Worm (Caenorhabditis elegans) whole organism, L1 larva: ENCODE results near the gene msp-63.

Experiments used
- C04F5.9 ChIP-seq: sonication (generic microtip); optimal IDR thresholded peaks from 2 replicates; lab custom pipeline; 2016; ENCODE audit warnings: missing genetic modification characterization, missing compliant biosample characterization
- C16A3.4 ChIP-seq: fragments of 150-350 bp; optimal IDR thresholded peaks from 2 replicates; lab custom pipeline; 2014; ENCODE audit warnings: missing biosample characterization, missing genetic modification characterization
- C34B4.2 ChIP-seq: sonication (generic microtip); optimal IDR thresholded peaks from 2 replicates; lab custom pipeline; 2017; ENCODE audit warnings: mild to moderate bottlenecking, missing genetic modification characterization, missing compliant biosample characterization
- F16B12.6 ChIP-seq: fragments of 150-350 bp; optimal IDR thresholded peaks from 2 replicates; lab custom pipeline; 2014; ENCODE audit warnings: missing biosample characterization, missing genetic modification characterization
- Y116A8C.19 ChIP-seq: sonication (generic microtip); optimal IDR thresholded peaks from 2 replicates; lab custom pipeline; 2016; ENCODE audit warnings: missing compliant biosample characterization, missing genetic modification characterization, borderline replicate concordance
- aha-1 ChIP-seq: fragments of 150-350 bp; optimal IDR thresholded peaks from 2 replicates; lab custom pipeline; 2014; ENCODE audit warnings: missing biosample characterization, missing genetic modification characterization
- alr-1 ChIP-seq: fragments of 200-800 bp; sonication (Bioruptor generic); optimal IDR thresholded peaks from 2 replicates; lab custom pipeline; 2018; ENCODE audit warnings: borderline replicate concordance, mild to moderate bottlenecking, missing genetic modification characterization, missing compliant biosample characterization
- aly-2 ChIP-seq: fragments of 150-350 bp; optimal IDR thresholded peaks from 2 replicates; lab custom pipeline; 2014; ENCODE audit warnings: missing biosample characterization, missing genetic modification characterization
- ama-1 ChIP-seq: fragments of 150-350 bp; optimal IDR thresholded peaks from 2 replicates; lab custom pipeline; 2014
- ceh-63 ChIP-seq: fragments of 200-800 bp; sonication (Bioruptor generic); optimal IDR thresholded peaks from 2 replicates; lab custom pipeline; 2018; ENCODE audit warnings: mild to moderate bottlenecking, missing genetic modification characterization, missing compliant biosample characterization
- ceh-8 ChIP-seq: fragments of 200-800 bp; sonication (Bioruptor generic); optimal IDR thresholded peaks from 2 replicates; lab custom pipeline; 2018; ENCODE audit warnings: mild to moderate bottlenecking, missing genetic modification characterization, moderate library complexity, missing compliant biosample characterization
- ceh-88 ChIP-seq: fragments of 200-800 bp; sonication (Bioruptor generic); IDR thresholded peaks from 2 replicates; pipeline ENCODE4 v1.3.6; 2022; ENCODE audit warnings: missing genetic modification characterization, missing compliant biosample characterization
- dpl-1 ChIP-seq, 3 experiments: fragments of 150-350 bp in 2 of 3; sonication (generic microtip) in 1 of 3; optimal IDR thresholded peaks; 2 replicates each; lab custom pipeline; 2014 to 2017; ENCODE audit warnings: missing biosample characterization in 3 of 3, missing genetic modification characterization in 3 of 3, missing genetic modification reagents in 3 of 3
- dsc-1 ChIP-seq: sonication (generic microtip); optimal IDR thresholded peaks from 2 replicates; lab custom pipeline; 2016; ENCODE audit warnings: mild to moderate bottlenecking, missing genetic modification characterization, missing compliant biosample characterization
- efl-1 ChIP-seq, 4 experiments: fragments of 150-350 bp; optimal IDR thresholded peaks in 3 of 4; peaks in 1 of 4; 1 replicate in 1 of 4; 2 replicates in 3 of 4; lab custom pipeline; 2014; ENCODE audit warnings: missing biosample characterization in 2 of 4, missing genetic modification characterization in 2 of 4, missing genetic modification reagents in 2 of 4
- efl-3 ChIP-seq: fragments of 200-800 bp; sonication (Bioruptor generic); optimal IDR thresholded peaks from 2 replicates; lab custom pipeline; 2018; ENCODE audit warnings: mild to moderate bottlenecking, missing genetic modification characterization, missing compliant biosample characterization
- egl-13 ChIP-seq: sonication (generic microtip); optimal IDR thresholded peaks from 2 replicates; lab custom pipeline; 2016; ENCODE audit warnings: missing genotype, missing genetic modification reagents, missing genetic modification characterization, missing compliant biosample characterization
- egl-27 ChIP-seq, 2 experiments: fragments of 150-350 bp in 1 of 2; sonication (generic microtip); optimal IDR thresholded peaks; 3 replicates each; lab custom pipeline; 2017 to 2018; ENCODE audit warnings: missing biosample characterization in 2 of 2, missing genetic modification characterization in 2 of 2, missing genetic modification reagents in 2 of 2
- elt-2 ChIP-seq: sonication (generic microtip); optimal IDR thresholded peaks from 2 replicates; lab custom pipeline; 2016; ENCODE audit warnings: missing genetic modification characterization, mild to moderate bottlenecking, inconsistent platforms, missing compliant biosample characterization, missing genetic modification reagents
- elt-3 ChIP-seq, 6 experiments: fragments of 150-350 bp in 1 of 6; sonication (generic microtip); optimal IDR thresholded peaks; 2 replicates each; lab custom pipeline; 2017 to 2018; ENCODE audit warnings: missing biosample characterization in 6 of 6, missing genetic modification characterization in 6 of 6, inconsistent platforms in 1 of 6
- ets-5 ChIP-seq: fragments of 200-800 bp; sonication (Bioruptor generic); IDR thresholded peaks from 2 replicates; pipeline ENCODE4 v1.3.6; 2022; ENCODE audit warnings: missing genetic modification characterization, missing compliant biosample characterization
- fkh-10 ChIP-seq: sonication (generic microtip); optimal IDR thresholded peaks from 2 replicates; lab custom pipeline; 2017; ENCODE audit warnings: missing biosample characterization, missing genetic modification reagents, missing genetic modification characterization
- fkh-8 ChIP-seq: sonication (generic microtip); optimal IDR thresholded peaks from 2 replicates; lab custom pipeline; 2016; ENCODE audit warnings: mild to moderate bottlenecking, missing genetic modification characterization, missing compliant biosample characterization
- fos-1 ChIP-seq: fragments of 150-350 bp; optimal IDR thresholded peaks from 2 replicates; lab custom pipeline; 2014; ENCODE audit warnings: missing biosample characterization, missing genetic modification characterization
- hlh-17 ChIP-seq: fragments of 200-800 bp; sonication (Bioruptor generic); optimal IDR thresholded peaks from 2 replicates; lab custom pipeline; 2018; ENCODE audit warnings: missing genetic modification characterization, mild to moderate bottlenecking, missing compliant biosample characterization, moderate library complexity, borderline replicate concordance
- hlh-4 ChIP-seq: sonication (generic microtip); optimal IDR thresholded peaks from 2 replicates; lab custom pipeline; 2016; ENCODE audit warnings: mild to moderate bottlenecking, missing genetic modification characterization, missing compliant biosample characterization
- irx-1 ChIP-seq: sonication (generic microtip); optimal IDR thresholded peaks from 2 replicates; lab custom pipeline; 2016; ENCODE audit warnings: missing genetic modification characterization, missing compliant biosample characterization
- jun-1 ChIP-seq: fragments of 150-350 bp; optimal IDR thresholded peaks from 2 replicates; lab custom pipeline; 2014; ENCODE audit warnings: missing biosample characterization, missing genetic modification reagents, missing genetic modification characterization
- lin-15B ChIP-seq: fragments of 150-350 bp; sonication (generic microtip); optimal IDR thresholded peaks from 3 replicates; lab custom pipeline; 2014; ENCODE audit warnings: missing biosample characterization, missing genetic modification characterization
- lin-35 ChIP-seq, 2 experiments: fragments of 150-350 bp; optimal IDR thresholded peaks; 2 replicates each; lab custom pipeline; 2014; ENCODE audit warnings: missing biosample characterization in 2 of 2, missing genetic modification characterization in 2 of 2, missing genetic modification reagents in 2 of 2
- lin-39 ChIP-seq: fragments of 150-350 bp; optimal IDR thresholded peaks from 2 replicates; lab custom pipeline; 2014; ENCODE audit warnings: missing biosample characterization, missing genetic modification reagents, missing genetic modification characterization
- lir-3 ChIP-seq: sonication (generic microtip); optimal IDR thresholded peaks from 2 replicates; lab custom pipeline; 2016; ENCODE audit warnings: mild to moderate bottlenecking, missing genetic modification characterization, moderate library complexity, missing compliant biosample characterization; ENCODE audit not compliant: poor library complexity
- lsy-2 ChIP-seq, 2 experiments: fragments of 150-350 bp; optimal IDR thresholded peaks; 2 replicates each; lab custom pipeline; 2014; ENCODE audit warnings: missing biosample characterization in 2 of 2, missing genetic modification characterization in 2 of 2
- mdl-1 ChIP-seq, 2 experiments: fragments of 150-350 bp; optimal IDR thresholded peaks; 2 replicates each; lab custom pipeline; 2014 to 2017; ENCODE audit warnings: missing biosample characterization in 2 of 2, missing genetic modification characterization in 2 of 2, inconsistent platforms in 1 of 2
- mep-1 ChIP-seq: fragments of 150-350 bp; optimal IDR thresholded peaks from 2 replicates; lab custom pipeline; 2014; ENCODE audit warnings: missing biosample characterization, missing genetic modification characterization
- nhr-20 ChIP-seq: sonication (generic microtip); optimal IDR thresholded peaks from 2 replicates; lab custom pipeline; 2016; ENCODE audit warnings: mild to moderate bottlenecking, missing genetic modification characterization, missing compliant biosample characterization
- nhr-71 ChIP-seq: sonication (generic microtip); optimal IDR thresholded peaks from 2 replicates; lab custom pipeline; 2016; ENCODE audit warnings: mild to moderate bottlenecking, missing genetic modification characterization, moderate library complexity, missing compliant biosample characterization
- nhr-84 ChIP-seq: sonication (generic microtip); optimal IDR thresholded peaks from 2 replicates; lab custom pipeline; 2017; ENCODE audit warnings: missing biosample characterization, missing genetic modification characterization
- nhr-90 ChIP-seq: sonication (generic microtip); optimal IDR thresholded peaks from 2 replicates; lab custom pipeline; 2016; ENCODE audit warnings: mild to moderate bottlenecking, missing genetic modification characterization, missing compliant biosample characterization; ENCODE audit not compliant: poor library complexity
- pax-3 ChIP-seq: fragments of 200-800 bp; sonication (Bioruptor generic); optimal IDR thresholded peaks from 2 replicates; lab custom pipeline; 2018; ENCODE audit warnings: mild to moderate bottlenecking, missing genetic modification characterization, moderate library complexity, missing compliant biosample characterization
- rnt-1 ChIP-seq: sonication (generic microtip); optimal IDR thresholded peaks from 2 replicates; lab custom pipeline; 2016; ENCODE audit warnings: mild to moderate bottlenecking, missing genetic modification characterization, moderate library complexity, missing compliant biosample characterization
- skn-1 ChIP-seq: fragments of 150-350 bp; optimal IDR thresholded peaks from 2 replicates; lab custom pipeline; 2014; ENCODE audit warnings: missing biosample characterization, missing genetic modification characterization
- snu-23 ChIP-seq: sonication (generic microtip); optimal IDR thresholded peaks from 2 replicates; lab custom pipeline; 2016; ENCODE audit warnings: missing genetic modification characterization, missing compliant biosample characterization
- sox-4 ChIP-seq: sonication (generic microtip); optimal IDR thresholded peaks from 2 replicates; lab custom pipeline; 2016; ENCODE audit warnings: missing genetic modification characterization, missing compliant biosample characterization
- swsn-7 ChIP-seq: sonication (generic microtip); optimal IDR thresholded peaks from 2 replicates; lab custom pipeline; 2016; ENCODE audit warnings: missing genetic modification characterization, missing compliant biosample characterization
- tbx-2 ChIP-seq: sonication (generic microtip); optimal IDR thresholded peaks from 2 replicates; lab custom pipeline; 2016; ENCODE audit warnings: missing genetic modification characterization, missing compliant biosample characterization
- unc-130 ChIP-seq: fragments of 150-350 bp; optimal IDR thresholded peaks from 2 replicates; lab custom pipeline; 2017; ENCODE audit warnings: missing biosample characterization, missing genetic modification characterization, inconsistent platforms
- unc-30 ChIP-seq: sonication (generic microtip); optimal IDR thresholded peaks from 2 replicates; lab custom pipeline; 2017; ENCODE audit warnings: missing biosample characterization, missing genetic modification characterization
- unc-62 ChIP-seq: fragments of 150-350 bp; optimal IDR thresholded peaks from 2 replicates; lab custom pipeline; 2014; ENCODE audit warnings: missing biosample characterization, missing genetic modification reagents, missing genetic modification characterization
- unc-86 ChIP-seq: sonication (generic microtip); optimal IDR thresholded peaks from 2 replicates; lab custom pipeline; 2016; ENCODE audit warnings: missing genetic modification characterization, missing compliant biosample characterization
- xbp-1 ChIP-seq: sonication (generic microtip); optimal IDR thresholded peaks from 2 replicates; lab custom pipeline; 2016; ENCODE audit warnings: missing genetic modification characterization, missing compliant biosample characterization
- zag-1 ChIP-seq: fragments of 150-350 bp; optimal IDR thresholded peaks from 2 replicates; lab custom pipeline; 2014; ENCODE audit warnings: missing biosample characterization, missing genetic modification characterization
- zip-4 ChIP-seq: fragments of 200-800 bp; sonication (Bioruptor generic); optimal IDR thresholded peaks from 2 replicates; lab custom pipeline; 2018; ENCODE audit warnings: mild to moderate bottlenecking, missing genetic modification characterization, moderate library complexity, missing compliant biosample characterization

The msp-63 gene

ce11 chrII:5779866-5780265, 17.4 kb downstream of the msp-63 start (continued):
- TF ChIP-seq skn-1 (tag; lab: Kevin White, UChicago) = no peak
- no peak for TF ChIP-seq aly-2
- no peak for TF ChIP-seq unc-62 (GFP tag; lab: Kevin White, UChicago)
- peak; percentile 48 for TF ChIP-seq snu-23 (GFP tag; lab: Kevin White, UChicago)
- TF ChIP-seq egl-13 (tag; lab: Kevin White, UChicago) = no peak
- TF ChIP-seq ceh-8 = no peak
- peak; percentile 52 for TF ChIP-seq mep-1 (tag; lab: Kevin White, UChicago)
- no peak for TF ChIP-seq irx-1 (tag; lab: Kevin White, UChicago)
- TF ChIP-seq unc-130 = no peak
- TF ChIP-seq fkh-8 (tag; lab: Kevin White, UChicago) = peak; percentile 47
- TF ChIP-seq nhr-84 (tag; lab: Kevin White, UChicago) = no peak
- no peak for TF ChIP-seq hlh-4 (tag; lab: Kevin White, UChicago)
- no peak for TF ChIP-seq C16A3.4 (tag; lab: Kevin White, UChicago)
- peak; percentile 9 for TF ChIP-seq ceh-63 (GFP tag; lab: Kevin White, UChicago)
- TF ChIP-seq tbx-2 = peak; percentile 28
- peak; percentile 17 for TF ChIP-seq unc-86 (tag; lab: Kevin White, UChicago)
- no peak for TF ChIP-seq F16B12.6 (tag; lab: Kevin White, UChicago)
- TF ChIP-seq lin-35 (GFP tag; optimal IDR thresholded peaks at IDR 0.05; lab: Kevin White, UChicago) = peak in 1 of 2 experiments; percentile 8
- no peak for TF ChIP-seq aha-1 (tag; lab: Kevin White, UChicago)
- no peak for TF ChIP-seq lin-39 (tag; lab: Kevin White, UChicago)
- TF ChIP-seq lin-15B = no peak
- no peak for TF ChIP-seq elt-3 (tag; optimal IDR thresholded peaks at IDR 0.05; lab: Kevin White, UChicago)
- no peak for TF ChIP-seq dsc-1 (tag; lab: Kevin White, UChicago)
- TF ChIP-seq pax-3 (tag; lab: Kevin White, UChicago) = no peak
- TF ChIP-seq jun-1 (tag; lab: Kevin White, UChicago) = no peak
- TF ChIP-seq C34B4.2 (tag; lab: Kevin White, UChicago) = no peak
- TF ChIP-seq nhr-20 = no peak
- peak; percentile 38 for TF ChIP-seq swsn-7 (tag; lab: Kevin White, UChicago)
- peak; percentile 36 for TF ChIP-seq rnt-1
- no peak for TF ChIP-seq C04F5.9 (tag; lab: Kevin White, UChicago)
- TF ChIP-seq efl-3 (GFP tag; lab: Kevin White, UChicago) = no peak
- TF ChIP-seq alr-1 (tag; lab: Kevin White, UChicago) = no peak
- peak; percentile 10 to 53 for TF ChIP-seq lsy-2 (tag; optimal IDR thresholded peaks at IDR 0.05; lab: Kevin White, UChicago)
- no peak for TF ChIP-seq egl-27 (tag; optimal IDR thresholded peaks at IDR 0.05; lab: Kevin White, UChicago)
- TF ChIP-seq ceh-88 (GFP tag; lab: Robert Waterston, UW) = no peak
- TF ChIP-seq dpl-1 (GFP tag; optimal IDR thresholded peaks at IDR 0.05; lab: Kevin White, UChicago) = peak in 1 of 3 experiments; percentile 3
- TF ChIP-seq sox-4 (tag; lab: Kevin White, UChicago) = no peak
- no peak for TF ChIP-seq zip-4 (GFP tag; lab: Kevin White, UChicago)
- no peak for TF ChIP-seq fkh-10
- TF ChIP-seq ama-1 (lab: Kevin White, UChicago) = no peak
- TF ChIP-seq nhr-71 (tag; lab: Kevin White, UChicago) = peak; percentile 51
- no peak for TF ChIP-seq elt-2 (tag; lab: Kevin White, UChicago)
- peak; percentile 34 for TF ChIP-seq fos-1 (tag; lab: Kevin White, UChicago)
- no peak for TF ChIP-seq hlh-17 (GFP tag; lab: Kevin White, UChicago)
- no peak for TF ChIP-seq Y116A8C.19
- TF ChIP-seq zag-1 (tag; lab: Kevin White, UChicago) = no peak
- TF ChIP-seq ets-5 (GFP tag; lab: Robert Waterston, UW) = no peak
- no peak for TF ChIP-seq unc-30
- TF ChIP-seq xbp-1 (tag; lab: Kevin White, UChicago) = peak; percentile 31
- TF ChIP-seq lir-3 (tag; lab: Kevin White, UChicago) = no peak
- TF ChIP-seq efl-1 (optimal IDR thresholded peaks at IDR 0.05; lab: Kevin White, UChicago) = peak; percentile 10 to 44
- no peak for TF ChIP-seq efl-1 (GFP tag; optimal IDR thresholded peaks at IDR 0.05 in 1 of 2; lab: Kevin White, UChicago)
- TF ChIP-seq mdl-1 (tag; optimal IDR thresholded peaks at IDR 0.05; lab: Kevin White, UChicago) = no peak
- no peak for TF ChIP-seq nhr-90 (tag; lab: Kevin White, UChicago)
